Worm (Caenorhabditis elegans) whole organism, mixed stage, embryonic: ENCODE measurements around the gene mrps-18A.

ENCODE experiments used
- M03D4.4 ChIP-seq: sonication (generic microtip); optimal IDR thresholded peaks from 2 replicates; lab custom pipeline; 2017; ENCODE audit warnings: mild to moderate bottlenecking, missing genetic modification characterization, missing compliant biosample characterization
- bed-3 ChIP-seq: fragments of 200-800 bp; sonication (Bioruptor generic); optimal IDR thresholded peaks from 3 replicates; lab custom pipeline; 2018; ENCODE audit warnings: mild to moderate bottlenecking, missing genetic modification characterization, moderate library complexity, missing compliant biosample characterization
- blmp-1 ChIP-seq: fragments of 150-350 bp; optimal IDR thresholded peaks from 2 replicates; lab custom pipeline; 2014; ENCODE audit warnings: missing biosample characterization, missing genetic modification characterization
- ceh-39 ChIP-seq: fragments of 150-350 bp; optimal IDR thresholded peaks from 2 replicates; lab custom pipeline; 2014; ENCODE audit warnings: missing biosample characterization, missing genetic modification characterization
- ceh-43 ChIP-seq: fragments of 200-800 bp; sonication (Bioruptor generic); optimal IDR thresholded peaks from 2 replicates; lab custom pipeline; 2018; ENCODE audit warnings: mild to moderate bottlenecking, missing genetic modification characterization, moderate library complexity, missing compliant biosample characterization
- ceh-83 ChIP-seq: fragments of 200-800 bp; sonication (Bioruptor generic); optimal IDR thresholded peaks from 2 replicates; lab custom pipeline; 2018; ENCODE audit warnings: mild to moderate bottlenecking, missing genetic modification characterization, missing compliant biosample characterization
- ces-1 ChIP-seq: fragments of 150-350 bp; optimal IDR thresholded peaks from 2 replicates; lab custom pipeline; 2014; ENCODE audit warnings: missing biosample characterization, missing genetic modification reagents, missing genetic modification characterization
- cnd-1 ChIP-seq: fragments of 200-800 bp; sonication (Bioruptor generic); optimal IDR thresholded peaks from 2 replicates; lab custom pipeline; 2018; ENCODE audit warnings: mild to moderate bottlenecking, missing genetic modification characterization, missing compliant biosample characterization
- drap-1 ChIP-seq: fragments of 200-800 bp; sonication (Bioruptor generic); optimal IDR thresholded peaks from 3 replicates; lab custom pipeline; 2018; ENCODE audit warnings: mild to moderate bottlenecking, missing genetic modification characterization, missing compliant biosample characterization
- elt-3 ChIP-seq: fragments of 150-350 bp; optimal IDR thresholded peaks from 2 replicates; lab custom pipeline; 2014; ENCODE audit warnings: missing biosample characterization, missing genetic modification characterization
- flh-1 ChIP-seq: fragments of 200-800 bp; sonication (Bioruptor generic); optimal IDR thresholded peaks from 2 replicates; lab custom pipeline; 2018; ENCODE audit warnings: mild to moderate bottlenecking, missing genetic modification characterization, moderate library complexity, missing compliant biosample characterization
- ham-2 ChIP-seq: fragments of 200-800 bp; sonication (Bioruptor generic); optimal IDR thresholded peaks from 2 replicates; lab custom pipeline; 2018; ENCODE audit warnings: mild to moderate bottlenecking, missing genetic modification characterization, missing compliant biosample characterization
- hlh-1 ChIP-seq: fragments of 150-350 bp; optimal IDR thresholded peaks from 2 replicates; lab custom pipeline; 2014; ENCODE audit warnings: missing biosample characterization, missing genetic modification reagents, missing genetic modification characterization
- lin-13 ChIP-seq: fragments of 150-350 bp; optimal IDR thresholded peaks from 2 replicates; lab custom pipeline; 2014; ENCODE audit warnings: missing biosample characterization, missing genetic modification characterization
- lsy-2 ChIP-seq: fragments of 150-350 bp; optimal IDR thresholded peaks from 2 replicates; lab custom pipeline; 2014; ENCODE audit warnings: missing biosample characterization, missing genetic modification characterization
- mab-5 ChIP-seq: fragments of 150-350 bp; optimal IDR thresholded peaks from 2 replicates; lab custom pipeline; 2014; ENCODE audit warnings: missing biosample characterization, missing genetic modification characterization
- mep-1 ChIP-seq: fragments of 150-350 bp; optimal IDR thresholded peaks from 2 replicates; lab custom pipeline; 2017; ENCODE audit warnings: missing biosample characterization, missing genetic modification reagents, missing genetic modification characterization, inconsistent platforms
- mls-2 ChIP-seq: sonication (generic microtip); optimal IDR thresholded peaks from 2 replicates; lab custom pipeline; 2016; ENCODE audit warnings: mild to moderate bottlenecking, missing genetic modification characterization, moderate library complexity, missing compliant biosample characterization
- nhr-12 ChIP-seq: fragments of 150-350 bp; optimal IDR thresholded peaks from 2 replicates; lab custom pipeline; 2014; ENCODE audit warnings: missing biosample characterization, missing genetic modification characterization
- nhr-2 ChIP-seq: fragments of 150-350 bp; optimal IDR thresholded peaks from 2 replicates; lab custom pipeline; 2014; ENCODE audit warnings: missing biosample characterization, missing genetic modification characterization
- nhr-237 ChIP-seq: fragments of 150-350 bp; optimal IDR thresholded peaks from 2 replicates; lab custom pipeline; 2014; ENCODE audit warnings: missing biosample characterization, missing genetic modification characterization
- nhr-28 ChIP-seq: fragments of 150-350 bp; optimal IDR thresholded peaks from 2 replicates; lab custom pipeline; 2014; ENCODE audit warnings: missing biosample characterization, missing genetic modification characterization
- nhr-76 ChIP-seq: sonication (generic microtip); optimal IDR thresholded peaks from 2 replicates; lab custom pipeline; 2017; ENCODE audit warnings: missing biosample characterization, missing genetic modification characterization
- pha-4 ChIP-seq: fragments of 150-350 bp; optimal IDR thresholded peaks from 2 replicates; lab custom pipeline; 2018; ENCODE audit warnings: missing biosample characterization, missing genetic modification reagents, missing genetic modification characterization
- snpc-4 ChIP-seq: fragments of 150-350 bp; optimal IDR thresholded peaks from 2 replicates; lab custom pipeline; 2014; ENCODE audit warnings: missing biosample characterization, missing genetic modification characterization
- sptf-1 ChIP-seq: sonication (generic microtip); optimal IDR thresholded peaks from 2 replicates; lab custom pipeline; 2017; ENCODE audit warnings: mild to moderate bottlenecking, missing genetic modification characterization, moderate library complexity, missing compliant biosample characterization
- tbx-8 ChIP-seq: fragments of 200-800 bp; sonication (Bioruptor generic); optimal IDR thresholded peaks from 2 replicates; lab custom pipeline; 2018; ENCODE audit warnings: mild to moderate bottlenecking, missing genetic modification characterization, moderate library complexity, missing compliant biosample characterization
- unc-120 ChIP-seq: sonication (generic microtip); optimal IDR thresholded peaks from 2 replicates; lab custom pipeline; 2017; ENCODE audit warnings: missing genetic modification characterization, missing compliant biosample characterization; ENCODE audit not compliant: poor library complexity, severe bottlenecking
- unc-39 ChIP-seq: fragments of 150-350 bp; optimal IDR thresholded peaks from 2 replicates; lab custom pipeline; 2014; ENCODE audit warnings: missing biosample characterization, missing genetic modification characterization
- unc-62 ChIP-seq: fragments of 150-350 bp; optimal IDR thresholded peaks from 2 replicates; lab custom pipeline; 2014; ENCODE audit warnings: missing biosample characterization, missing genetic modification reagents, missing genetic modification characterization
- zip-8 ChIP-seq: fragments of 150-350 bp; optimal IDR thresholded peaks from 2 replicates; lab custom pipeline; 2014; ENCODE audit warnings: missing biosample characterization, missing genetic modification characterization

mrps-18A gene

DNA sequence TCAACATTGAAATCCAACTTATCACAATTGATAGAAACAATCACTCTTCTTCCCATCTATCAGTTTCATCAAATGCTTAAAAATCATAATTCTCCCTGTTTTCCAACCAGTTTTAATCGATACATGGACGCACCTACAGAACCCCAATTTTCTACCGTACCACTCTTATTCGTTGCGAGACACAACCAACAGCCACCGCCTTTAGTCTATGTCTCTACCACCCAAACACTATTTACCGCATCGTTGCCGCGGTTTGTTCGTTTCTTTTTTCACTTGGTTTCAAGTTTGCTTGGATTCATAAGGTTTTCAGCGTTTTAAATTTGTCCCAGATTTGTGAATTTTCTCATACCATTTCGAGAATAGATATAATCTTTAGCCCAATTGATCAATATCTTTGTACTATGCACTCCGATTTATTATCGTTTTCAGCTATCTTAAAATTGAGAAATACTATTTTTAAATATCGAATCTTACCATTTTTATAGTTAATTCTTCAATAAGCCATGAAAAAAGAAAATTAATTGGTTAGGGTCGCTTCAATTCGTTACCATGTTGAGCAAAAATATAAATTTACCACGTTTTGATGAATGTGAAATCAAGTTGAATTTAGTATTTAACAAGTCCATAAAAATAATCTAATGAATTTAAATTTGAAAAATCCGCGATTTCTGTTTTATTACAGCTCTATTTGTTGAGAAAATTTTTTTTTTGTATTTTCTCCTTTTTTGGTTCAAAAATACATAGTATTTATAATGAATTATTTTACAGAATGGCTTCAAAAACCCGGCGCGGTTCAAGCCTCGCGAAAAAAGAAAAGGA, 21.3 kb downstream of the mrps-18A start, which contains the start of gene F10E9.3:
F10E9.3 (plus strand) TSS at position 769 of the 819 bp plus-strand sequence.
- peak; percentile 8 for TF ChIP-seq ces-1 (GFP tag; lab: Kevin White, UChicago)
- TF ChIP-seq mab-5, result no peak
- TF ChIP-seq nhr-76 (tag; lab: Kevin White, UChicago), result no peak
- TF ChIP-seq pha-4, result no peak
- peak; percentile 49 for TF ChIP-seq mep-1
- TF ChIP-seq lsy-2 (tag; lab: Kevin White, UChicago), result peak; percentile 93
- peak; percentile 39 for TF ChIP-seq hlh-1 (tag; lab: Kevin White, UChicago)
- no peak for TF ChIP-seq unc-39
- TF ChIP-seq flh-1 (GFP tag; lab: Kevin White, UChicago), result no peak
- no peak for TF ChIP-seq nhr-12 (tag; lab: Kevin White, UChicago)
- no peak for TF ChIP-seq sptf-1 (tag; lab: Kevin White, UChicago)
- peak; percentile 34 for TF ChIP-seq ceh-39
- no peak for TF ChIP-seq ceh-43
- TF ChIP-seq, all 35 proteins: peak for 5

DNA sequence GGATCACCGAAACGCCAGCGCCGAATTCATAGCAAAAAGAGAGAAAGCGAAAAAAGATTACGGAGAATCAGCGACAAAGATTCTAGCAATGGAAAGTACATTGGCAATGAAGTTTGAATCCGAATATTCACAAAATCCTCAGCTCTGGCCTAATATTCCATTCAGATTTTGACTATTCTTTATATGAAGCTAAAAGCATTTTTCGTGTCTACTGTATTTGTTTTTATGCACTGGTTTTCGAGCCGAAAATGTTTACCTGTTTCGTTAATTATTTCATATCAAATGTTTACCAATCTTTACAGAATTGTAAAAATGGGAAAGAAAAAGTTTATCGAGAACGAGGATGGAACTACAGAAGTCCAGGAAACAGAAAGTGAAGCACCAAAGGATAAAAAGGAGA, 23.5 kb downstream of the mrps-18A start, which contains the start of gene F10E9.4:
F10E9.4 (plus strand) TSS at position 301 of the 400 bp plus-strand sequence.
- TF ChIP-seq unc-39 (no peak), unc-120 (tag; lab: Kevin White, UChicago) (no peak), nhr-2 (tag; lab: Kevin White, UChicago) (no peak), zip-8 (tag; lab: Kevin White, UChicago) (no peak), unc-62 (GFP tag; lab: Kevin White, UChicago) (no peak), ceh-83 (GFP tag; lab: Kevin White, UChicago) (no peak), pha-4 (no peak), M03D4.4 (no peak), nhr-76 (tag; lab: Kevin White, UChicago) (no peak), cnd-1 (tag; lab: Kevin White, UChicago) (no peak), ham-2 (no peak)
- TF ChIP-seq, all 35 proteins: peak for 0

DNA sequence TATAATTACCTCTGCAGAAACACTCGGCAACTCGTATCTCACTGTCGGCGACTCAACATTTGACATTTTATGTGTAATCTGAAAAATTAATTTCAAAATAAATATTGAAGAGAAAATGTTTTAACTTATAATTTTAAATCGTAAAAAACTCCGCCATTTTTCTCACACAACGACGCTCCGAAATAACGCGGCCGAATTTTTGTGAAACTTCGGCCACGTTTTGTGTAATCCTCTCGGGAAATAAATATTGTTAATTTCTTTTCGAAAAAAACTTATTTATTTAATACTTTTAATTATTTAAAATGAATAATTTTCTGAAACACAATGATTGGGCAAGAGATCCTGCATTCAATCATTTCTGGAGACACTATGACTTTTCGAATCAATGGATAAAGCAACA, 24.4 kb downstream of the mrps-18A start, which contains the start of the genes F10E9.7 and F10E9.5:
F10E9.7 (minus strand) TSS at position 86 of the 400 bp plus-strand sequence.
F10E9.5 (plus strand) TSS at position 237 of the 400 bp plus-strand sequence.
- TF ChIP-seq tbx-8 (GFP tag; lab: Kevin White, UChicago) (no peak), ceh-39 (peak; percentile 38), mep-1 (peak; percentile 61), hlh-1 (tag; lab: Kevin White, UChicago) (no peak), lsy-2 (tag; lab: Kevin White, UChicago) (peak; percentile 74), ces-1 (GFP tag; lab: Kevin White, UChicago) (peak; percentile 70), blmp-1 (tag; lab: Kevin White, UChicago) (no peak), nhr-2 (tag; lab: Kevin White, UChicago) (peak; percentile 26), unc-120 (tag; lab: Kevin White, UChicago) (no peak), ceh-43 (no peak), sptf-1 (tag; lab: Kevin White, UChicago) (peak; percentile 54), lin-13 (tag; lab: Kevin White, UChicago) (peak; percentile 30), nhr-237 (tag; lab: Kevin White, UChicago) (peak; percentile 15)

DNA sequence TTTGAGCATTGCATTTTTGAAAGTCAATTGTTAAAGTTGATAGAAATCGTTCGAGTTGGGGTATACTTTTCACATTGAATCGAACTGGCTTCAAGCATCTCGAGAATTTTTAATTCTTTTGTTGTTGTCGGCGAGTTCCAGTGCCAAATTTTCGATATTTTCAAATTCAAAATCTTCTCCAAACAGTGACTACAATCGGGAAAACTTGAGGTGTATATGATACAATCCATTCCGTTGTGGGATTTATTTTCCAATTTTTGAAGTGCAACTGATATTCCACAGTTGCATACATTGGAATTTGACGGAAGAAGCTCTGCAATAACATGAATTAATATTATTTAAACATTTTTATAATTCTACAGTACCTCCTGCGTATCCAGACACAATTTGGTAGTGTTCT, 25.9 kb downstream of the mrps-18A start:
- no peak for TF ChIP-seq ham-2
- TF ChIP-seq bed-3 (GFP tag; lab: Kevin White, UChicago), result no peak
- no peak for TF ChIP-seq ces-1 (GFP tag; lab: Kevin White, UChicago)
- TF ChIP-seq hlh-1 (tag; lab: Kevin White, UChicago), result no peak

DNA sequence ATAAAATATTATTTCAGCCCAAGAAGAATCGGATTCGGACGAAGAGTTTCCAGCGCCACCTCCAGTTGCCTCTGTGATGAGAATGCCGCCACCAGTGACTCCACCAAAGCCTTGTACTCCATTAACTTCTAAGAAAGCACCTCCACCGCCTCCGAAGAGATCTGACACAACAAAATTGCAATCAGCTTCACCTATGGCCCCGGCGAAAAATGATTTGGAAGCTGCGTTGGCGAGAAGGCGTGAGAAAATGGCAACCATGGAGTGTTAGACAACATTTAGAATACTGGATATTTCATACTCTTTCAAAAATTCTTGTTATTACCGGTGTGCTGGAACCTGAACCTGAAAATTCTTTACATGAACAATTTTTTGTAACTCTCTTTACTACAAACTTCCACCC, 26.4 kb downstream of the mrps-18A start:
- TF ChIP-seq ceh-43, result no peak
- no peak for TF ChIP-seq snpc-4 (tag; lab: Kevin White, UChicago)
- no peak for TF ChIP-seq M03D4.4
- TF ChIP-seq drap-1, result no peak
- TF ChIP-seq ham-2, result no peak
- TF ChIP-seq ces-1 (GFP tag; lab: Kevin White, UChicago), result no peak
- TF ChIP-seq mls-2 (tag; lab: Kevin White, UChicago), result no peak
- no peak for TF ChIP-seq elt-3 (tag; lab: Kevin White, UChicago)
- TF ChIP-seq nhr-28 (tag; lab: Kevin White, UChicago), result no peak
- TF ChIP-seq unc-120 (tag; lab: Kevin White, UChicago), result no peak
- no peak for TF ChIP-seq nhr-12 (tag; lab: Kevin White, UChicago)
- TF ChIP-seq lin-13 (tag; lab: Kevin White, UChicago), result no peak
- TF ChIP-seq nhr-237 (tag; lab: Kevin White, UChicago), result no peak
